Worm (Caenorhabditis elegans) whole organism, early embryonic: ENCODE data around the gene lys-5.

Experiments used
- B0310.2 ChIP-seq: sonication (generic microtip); optimal IDR thresholded peaks from 2 replicates; lab custom pipeline; 2016; ENCODE audit warnings: mild to moderate bottlenecking, missing genetic modification characterization, missing compliant biosample characterization
- F13C5.2 ChIP-seq: sonication (generic microtip); optimal IDR thresholded peaks from 2 replicates; lab custom pipeline; 2017; ENCODE audit warnings: mild to moderate bottlenecking, missing genetic modification characterization, inconsistent platforms, missing compliant biosample characterization
- aly-1 ChIP-seq: sonication (generic microtip); optimal IDR thresholded peaks from 2 replicates; lab custom pipeline; 2016; ENCODE audit warnings: missing genetic modification characterization, missing compliant biosample characterization
- ama-1 ChIP-seq: fragments of 150-350 bp; optimal IDR thresholded peaks from 2 replicates; lab custom pipeline; 2014
- ceh-13 ChIP-seq: fragments of 200-800 bp; sonication (Bioruptor generic); optimal IDR thresholded peaks from 2 replicates; lab custom pipeline; 2018; ENCODE audit warnings: mild to moderate bottlenecking, missing genetic modification characterization, missing compliant biosample characterization
- ceh-36 ChIP-seq: sonication (generic microtip); optimal IDR thresholded peaks from 2 replicates; lab custom pipeline; 2016; ENCODE audit warnings: missing genetic modification characterization, inconsistent platforms, missing compliant biosample characterization
- ets-7 ChIP-seq: sonication (generic microtip); optimal IDR thresholded peaks from 2 replicates; lab custom pipeline; 2016; ENCODE audit warnings: missing genotype, missing genetic modification characterization, missing compliant biosample characterization
- flt-1 ChIP-seq: fragments of 200-800 bp; sonication (Bioruptor generic); IDR thresholded peaks from 2 replicates; pipeline ENCODE4 v1.3.6; 2022; ENCODE audit warnings: missing genetic modification characterization, missing compliant biosample characterization
- hmbx-1 ChIP-seq: sonication (generic microtip); optimal IDR thresholded peaks from 2 replicates; lab custom pipeline; 2016; ENCODE audit warnings: mild to moderate bottlenecking, missing genetic modification characterization, missing compliant biosample characterization
- hmg-4 ChIP-seq: fragments of 200-800 bp; sonication (Bioruptor generic); optimal IDR thresholded peaks from 2 replicates; lab custom pipeline; 2018; ENCODE audit warnings: mild to moderate bottlenecking, missing genetic modification characterization, missing compliant biosample characterization
- hnd-1 ChIP-seq: sonication (generic microtip); optimal IDR thresholded peaks from 2 replicates; lab custom pipeline; 2016; ENCODE audit warnings: missing genetic modification characterization, missing compliant biosample characterization
- pes-1 ChIP-seq: fragments of 200-800 bp; sonication (Bioruptor generic); IDR thresholded peaks from 2 replicates; pipeline ENCODE4 v1.3.6; 2022; ENCODE audit warnings: missing genetic modification reagents, missing genetic modification characterization, missing compliant biosample characterization
- scrt-1 ChIP-seq: fragments of 200-800 bp; sonication (Bioruptor generic); IDR thresholded peaks from 2 replicates; pipeline ENCODE4 v1.3.6; 2022; ENCODE audit warnings: missing genetic modification characterization, missing compliant biosample characterization
- sea-1 ChIP-seq: fragments of 200-800 bp; sonication (Bioruptor generic); conservative IDR thresholded peaks from 2 replicates; pipeline ENCODE4 v1.3.6; 2022; ENCODE audit warnings: missing genetic modification characterization, missing compliant biosample characterization
- tbx-11 ChIP-seq: fragments of 200-800 bp; sonication (Bioruptor generic); IDR thresholded peaks from 2 replicates; pipeline ENCODE4 v1.3.6; 2022; ENCODE audit warnings: missing genetic modification characterization, missing compliant biosample characterization
- tbx-37 ChIP-seq: fragments of 200-800 bp; sonication (Bioruptor generic); conservative IDR thresholded peaks from 2 replicates; pipeline ENCODE4 v1.3.6; 2022; ENCODE audit warnings: missing genetic modification reagents, missing genetic modification characterization, missing compliant biosample characterization
- tra-4 ChIP-seq: sonication (generic microtip); optimal IDR thresholded peaks from 2 replicates; lab custom pipeline; 2017; ENCODE audit warnings: missing genetic modification characterization, missing compliant biosample characterization

Gene lys-5

DNA sequence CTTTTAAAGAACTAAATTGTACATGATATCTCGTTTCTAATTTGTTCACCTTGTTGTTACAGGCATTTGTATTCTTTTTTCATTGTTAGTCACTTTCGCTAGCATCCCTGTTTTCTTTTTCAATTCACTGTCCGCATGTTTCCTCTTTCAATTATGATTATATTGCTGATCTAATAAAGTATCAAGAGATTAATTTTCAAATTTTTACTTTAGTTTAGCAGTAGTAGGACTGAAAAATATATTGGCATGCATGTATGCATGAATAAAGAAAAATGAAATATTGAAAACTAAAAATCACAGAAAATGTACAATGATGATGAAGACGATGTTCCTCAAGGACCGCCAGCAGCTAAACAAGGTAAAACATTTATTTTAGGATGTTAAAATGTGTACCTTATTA, 12.6 kb upstream of the lys-5 start, which contains the start of gene rbm-17:
rbm-17 (plus strand) TSS at position 301 of the 400 bp plus-strand sequence.
- no peak for TF ChIP-seq hmbx-1 (tag; lab: Kevin White, UChicago)
- TF ChIP-seq scrt-1 = no peak
- TF ChIP-seq aly-1 (tag; lab: Kevin White, UChicago) = no peak
- TF ChIP-seq tbx-37 = no peak
- TF ChIP-seq tbx-11 (GFP tag; lab: Robert Waterston, UW) = no peak
- no peak for TF ChIP-seq sea-1 (GFP tag; lab: Robert Waterston, UW)
- TF ChIP-seq ceh-13 = no peak
- TF ChIP-seq tra-4 (tag; lab: Kevin White, UChicago) = no peak
- no peak for TF ChIP-seq B0310.2 (tag; lab: Kevin White, UChicago)
- no peak for TF ChIP-seq flt-1 (GFP tag; lab: Robert Waterston, UW)
- no peak for TF ChIP-seq ceh-36 (tag; lab: Kevin White, UChicago)
- no peak for TF ChIP-seq ets-7 (tag; lab: Kevin White, UChicago)
- TF ChIP-seq F13C5.2 (tag; lab: Kevin White, UChicago) = no peak
- TF ChIP-seq ama-1 (lab: Kevin White, UChicago) = no peak
- no peak for TF ChIP-seq hnd-1 (tag; lab: Kevin White, UChicago)
- no peak for TF ChIP-seq hmg-4

- TF ChIP-seq pes-1 (no peak), scrt-1 (no peak)
Observed at ce11 chrIV:11636409-11636723, 11.0 kb upstream of the lys-5 start, which contains the start of gene F58B3.6. TSS of gene F58B3.6 (plus strand) at chrIV:11636648.

ce11 chrIV:11635437-11636408, 10.3 kb upstream of the lys-5 start, which contains the start of gene mars-1:
TSS of gene mars-1 (minus strand) at chrIV:11635487.
- TF ChIP-seq flt-1 (GFP tag; lab: Robert Waterston, UW) (no peak), ceh-36 (tag; lab: Kevin White, UChicago) (no peak), hnd-1 (tag; lab: Kevin White, UChicago) (no peak), tbx-37 (peak; percentile 31; the same call in 1 of the 2 replicates), F13C5.2 (tag; lab: Kevin White, UChicago) (peak; percentile 11), sea-1 (GFP tag; lab: Robert Waterston, UW) (no peak), hmbx-1 (tag; lab: Kevin White, UChicago) (no peak)

DNA sequence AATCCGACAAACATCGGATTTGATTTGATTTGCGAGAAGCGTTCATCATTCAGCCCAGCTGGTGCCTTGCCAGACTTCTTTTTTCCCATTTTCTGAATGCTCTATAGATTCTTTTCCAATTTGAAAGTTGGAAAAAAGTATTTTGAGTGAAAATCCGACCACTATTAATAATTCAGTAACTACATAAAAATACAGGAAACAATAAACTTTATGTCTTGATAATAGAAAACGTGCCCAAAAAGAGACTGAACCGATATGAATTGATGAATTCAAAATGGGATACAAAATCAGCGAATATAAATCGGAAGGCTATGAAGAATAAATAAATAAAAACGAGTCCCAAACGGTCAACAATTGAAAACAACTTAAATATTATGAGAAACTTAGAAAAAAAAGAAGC, 6.4 kb upstream of the lys-5 start, which contains the start of gene F58B3.4:
F58B3.4 (minus strand) TSS at position 101 of the 400 bp plus-strand sequence.
- TF ChIP-seq hmg-4 (no peak), tbx-37 (no peak), tbx-11 (GFP tag; lab: Robert Waterston, UW) (no peak)

DNA sequence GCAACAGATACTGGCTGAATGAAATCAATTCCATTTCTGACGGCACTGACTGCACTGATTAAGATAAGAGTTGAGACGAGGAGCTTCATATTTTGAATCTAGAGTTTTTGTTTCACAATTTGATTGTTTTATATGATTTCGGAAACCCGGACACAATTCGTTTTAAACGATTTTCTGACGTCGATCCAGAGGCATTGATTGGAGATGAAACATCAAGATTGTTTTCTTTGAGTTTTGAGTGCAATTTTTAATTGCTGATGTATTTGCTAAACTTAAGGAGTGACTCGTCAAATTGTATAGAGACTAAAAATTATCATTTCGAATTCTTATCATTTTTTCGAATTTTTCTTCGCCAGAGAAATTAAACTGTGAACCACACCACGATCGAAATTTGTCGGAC, 2.5 kb upstream of the lys-5 start, which contains the start of gene lys-6:
lys-6 (minus strand) TSS at position 101 of the 400 bp plus-strand sequence.
- TF ChIP-seq hnd-1 (tag; lab: Kevin White, UChicago) = no peak
- no peak for TF ChIP-seq ceh-36 (tag; lab: Kevin White, UChicago)
- no peak for TF ChIP-seq tbx-11 (GFP tag; lab: Robert Waterston, UW)
- TF ChIP-seq sea-1 (GFP tag; lab: Robert Waterston, UW) = no peak
- no peak for TF ChIP-seq ama-1 (lab: Kevin White, UChicago)
- TF ChIP-seq hmg-4 = no peak
- no peak for TF ChIP-seq scrt-1
- no peak for TF ChIP-seq ceh-13
- TF ChIP-seq hmbx-1 (tag; lab: Kevin White, UChicago) = no peak
- no peak for TF ChIP-seq aly-1 (tag; lab: Kevin White, UChicago)
- no peak for TF ChIP-seq B0310.2 (tag; lab: Kevin White, UChicago)
- TF ChIP-seq tra-4 (tag; lab: Kevin White, UChicago) = no peak
- TF ChIP-seq pes-1 = no peak
- TF ChIP-seq ets-7 (tag; lab: Kevin White, UChicago) = no peak
- TF ChIP-seq tbx-37 = no peak
- no peak for TF ChIP-seq flt-1 (GFP tag; lab: Robert Waterston, UW)
- no peak for TF ChIP-seq F13C5.2 (tag; lab: Kevin White, UChicago)

ce11 chrIV:11623759-11624287, 1.6 kb downstream of the lys-5 start:
- TF ChIP-seq ets-7 (tag; lab: Kevin White, UChicago) (no peak), ama-1 (lab: Kevin White, UChicago) (no peak), flt-1 (GFP tag; lab: Robert Waterston, UW) (no peak), ceh-36 (tag; lab: Kevin White, UChicago) (no peak), B0310.2 (tag; lab: Kevin White, UChicago) (no peak), aly-1 (tag; lab: Kevin White, UChicago) (no peak), tbx-37 (no peak), hmg-4 (no peak), pes-1 (no peak), sea-1 (GFP tag; lab: Robert Waterston, UW) (no peak), hnd-1 (tag; lab: Kevin White, UChicago) (no peak), ceh-13 (no peak), tbx-11 (GFP tag; lab: Robert Waterston, UW) (no peak)

DNA sequence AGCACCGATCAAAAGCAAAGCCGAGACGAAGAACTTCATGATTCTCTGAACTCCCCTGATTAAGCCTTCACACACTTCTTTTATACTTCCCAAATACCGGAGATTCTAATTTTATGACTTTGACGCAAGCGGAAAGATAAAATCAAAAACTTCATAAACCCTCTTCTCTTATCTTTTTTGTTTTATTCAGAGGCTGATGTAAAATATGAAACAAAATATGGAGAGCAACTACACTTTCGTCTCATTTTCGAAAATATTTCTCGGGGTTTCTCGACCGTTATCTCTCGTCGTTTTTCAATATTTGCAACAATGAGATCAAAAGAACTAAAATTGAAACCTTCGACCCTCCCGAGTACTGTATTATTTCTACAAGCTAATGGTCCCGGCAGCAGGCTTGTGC, 2.3 kb downstream of the lys-5 start, which contains the start of gene lys-4:
lys-4 (minus strand) TSS at position 115 of the 400 bp plus-strand sequence.
- TF ChIP-seq F13C5.2 (tag; lab: Kevin White, UChicago) (no peak), flt-1 (GFP tag; lab: Robert Waterston, UW) (no peak), hnd-1 (tag; lab: Kevin White, UChicago) (no peak), ama-1 (lab: Kevin White, UChicago) (no peak), ceh-13 (no peak), ets-7 (tag; lab: Kevin White, UChicago) (no peak), scrt-1 (no peak), tra-4 (tag; lab: Kevin White, UChicago) (no peak), tbx-37 (no peak), sea-1 (GFP tag; lab: Robert Waterston, UW) (no peak), tbx-11 (GFP tag; lab: Robert Waterston, UW) (no peak), hmbx-1 (tag; lab: Kevin White, UChicago) (no peak), hmg-4 (no peak), B0310.2 (tag; lab: Kevin White, UChicago) (no peak), ceh-36 (tag; lab: Kevin White, UChicago) (no peak), pes-1 (no peak)
